Worm (Caenorhabditis elegans) whole organism, late embryonic: ENCODE results near the gene fbxa-84.

ENCODE experiments used
- Y22D7AL.16 ChIP-seq: sonication (generic microtip); optimal IDR thresholded peaks from 2 replicates; lab custom pipeline; 2016; ENCODE audit warnings: missing genetic modification characterization, missing compliant biosample characterization
- dve-1 ChIP-seq: sonication (generic microtip); optimal IDR thresholded peaks from 2 replicates; lab custom pipeline; 2017; ENCODE audit warnings: antibody characterized with exemption, mild to moderate bottlenecking, missing genetic modification characterization, missing compliant biosample characterization
- nhr-11 ChIP-seq: fragments of 150-350 bp; optimal IDR thresholded peaks from 2 replicates; lab custom pipeline; 2014; ENCODE audit warnings: missing biosample characterization, missing genetic modification characterization
- pha-4 ChIP-seq: fragments of 150-350 bp; optimal IDR thresholded peaks from 2 replicates; lab custom pipeline; 2018; ENCODE audit warnings: missing biosample characterization, missing genetic modification reagents, missing genetic modification characterization
- pros-1 ChIP-seq: fragments of 150-350 bp; optimal IDR thresholded peaks from 2 replicates; lab custom pipeline; 2014; ENCODE audit warnings: missing biosample characterization, missing genetic modification reagents, missing genetic modification characterization
- ref-2 ChIP-seq: sonication (generic microtip); optimal IDR thresholded peaks from 2 replicates; lab custom pipeline; 2016; ENCODE audit warnings: missing genetic modification characterization, missing compliant biosample characterization
- rnt-1 ChIP-seq: sonication (generic microtip); optimal IDR thresholded peaks from 2 replicates; lab custom pipeline; 2016; ENCODE audit warnings: missing genetic modification characterization, missing compliant biosample characterization
- unc-42 ChIP-seq: sonication (generic microtip); optimal IDR thresholded peaks from 2 replicates; lab custom pipeline; 2016; ENCODE audit warnings: missing genotype, missing genetic modification characterization, missing compliant biosample characterization
- unc-86 ChIP-seq: sonication (generic microtip); optimal IDR thresholded peaks from 2 replicates; lab custom pipeline; 2016; ENCODE audit warnings: missing genetic modification characterization, missing compliant biosample characterization

DNA sequence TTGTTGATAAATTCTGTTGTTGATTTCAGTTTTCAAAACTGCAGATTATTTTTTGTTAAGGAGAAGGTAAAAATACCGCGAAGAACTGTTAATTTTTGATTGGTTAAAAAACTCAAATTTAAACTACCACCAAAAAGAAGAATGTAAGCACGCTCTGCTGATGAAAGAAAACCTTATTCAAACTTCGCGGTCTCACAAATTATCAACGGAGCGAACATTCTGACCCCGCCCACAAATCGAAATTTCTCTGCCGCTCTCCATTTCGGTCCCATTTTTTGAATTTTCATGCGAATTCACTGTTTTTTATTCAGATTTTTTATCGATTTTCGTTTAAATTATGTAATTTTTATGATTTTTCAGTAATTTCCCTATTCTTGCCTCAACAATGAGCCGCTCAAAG is 7.3 kb downstream of the fbxa-84 start, which contains the start of gene cyn-3:
- no peak for TF ChIP-seq Y22D7AL.16
- no peak for TF ChIP-seq ref-2
- no peak for TF ChIP-seq rnt-1 (tag; lab: Kevin White, UChicago)
- peak; percentile 58 for TF ChIP-seq dve-1 (tag; lab: Kevin White, UChicago)
- no peak for TF ChIP-seq unc-86 (tag; lab: Kevin White, UChicago)
- TF ChIP-seq pros-1 (tag; lab: Kevin White, UChicago), result peak; percentile 12
- no peak for TF ChIP-seq nhr-11
- TF ChIP-seq unc-42 (tag; lab: Kevin White, UChicago), result peak; percentile 76
- no peak for TF ChIP-seq pha-4
